Fruit fly (Drosophila melanogaster): ENCODE results near the gene CG14314.

CG14314 gene

DNA sequence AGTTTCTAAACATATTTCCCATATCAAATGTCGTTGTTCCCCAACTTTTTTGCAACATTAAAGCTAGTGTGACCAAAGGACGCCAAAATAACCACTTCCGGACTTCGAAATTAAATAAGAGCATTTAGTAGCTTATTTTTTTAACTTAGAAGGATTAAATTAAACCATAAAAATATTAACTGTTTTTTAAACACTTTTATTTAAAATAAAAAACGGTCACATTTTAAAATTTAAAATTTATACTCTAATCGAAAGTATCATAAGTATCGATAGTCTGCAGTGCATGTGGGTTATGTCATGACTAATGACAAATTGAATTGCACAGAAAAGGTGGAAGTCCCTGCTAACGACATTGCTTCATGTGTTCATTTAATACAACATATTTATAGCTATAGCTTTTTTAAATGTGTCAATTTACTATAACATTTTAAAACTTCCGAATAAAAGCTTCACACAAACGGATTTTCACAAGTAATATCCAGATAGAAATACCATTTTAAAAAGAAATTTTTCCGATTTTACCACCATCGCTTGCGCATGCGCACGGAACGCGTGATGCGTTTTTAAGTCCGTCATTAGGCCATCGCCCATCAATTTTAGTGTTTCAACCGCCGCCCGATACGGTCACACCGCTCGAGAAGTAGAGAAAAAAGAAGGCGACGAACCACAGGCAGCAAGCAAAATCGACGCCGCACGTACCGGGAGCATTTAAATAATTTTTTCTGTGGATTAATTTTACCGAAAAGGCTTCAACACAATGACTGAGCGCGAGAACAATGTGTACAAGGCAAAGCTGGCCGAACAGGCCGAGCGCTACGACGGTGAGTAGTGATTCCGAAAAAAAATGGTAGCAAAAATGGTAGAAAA is 26.4 kb downstream of the CG14314 start, which contains the start of the genes CG7156 and 14-3-3epsilon (continued):
- TF ChIP-seq CG17328 (GFP tag; IDR thresholded peaks at IDR 0.05) (peak; percentile 69), bsh (GFP tag; optimal IDR thresholded peaks at IDR 0.05) (peak in 1 of 2 experiments; percentile 65), wdn (GFP tag; IDR thresholded peaks at IDR 0.05) (no peak), Camta (GFP tag; optimal IDR thresholded peaks at IDR 0.05) (peak; percentile 25), CG7372 (GFP tag; IDR thresholded peaks at IDR 0.05) (no peak), CG6654 (GFP tag; optimal IDR thresholded peaks at IDR 0.05) (no peak), wor (GFP tag; IDR thresholded peaks at IDR 0.05) (no peak), luna (GFP tag; optimal IDR thresholded peaks at IDR 0.05) (no peak), CG18011 (GFP tag; optimal IDR thresholded peaks at IDR 0.05) (peak; percentile 45), gcm (GFP tag; optimal IDR thresholded peaks at IDR 0.05) (peak; percentile 69), Pdp1 (GFP tag; optimal IDR thresholded peaks at IDR 0.05) (peak in 1 of 2 experiments; percentile 64), CG13624 (GFP tag; optimal IDR thresholded peaks at IDR 0.05) (peak; percentile 9), CG8924 (tag; optimal IDR thresholded peaks at IDR 0.05) (peak; percentile 30), CG30020 (tag; optimal IDR thresholded peaks at IDR 0.05) (peak; percentile 50), onecut (GFP tag; IDR thresholded peaks at IDR 0.05) (peak; percentile 25; the same call in 1 of the 2 replicates), H2.0 (GFP tag; IDR thresholded peaks at IDR 0.05) (0 out of 2 replicates have a peak, but pooled peaks have one; percentile 24), CG10543 (GFP tag; optimal IDR thresholded peaks at IDR 0.05) (no peak), pros (GFP tag; optimal IDR thresholded peaks at IDR 0.05) (no peak), CG32532 (GFP tag; IDR thresholded peaks at IDR 0.05) (peak; percentile 57; the same call in 1 of the 2 replicates), MTF-1 (GFP tag; optimal IDR thresholded peaks at IDR 0.05; ENCODE audit: borderline replicate concordance) (peak; percentile 16), MBD-R2 (GFP tag; IDR thresholded peaks at IDR 0.05) (peak; percentile 57; the same call in 1 of the 2 replicates), sima (GFP tag; optimal IDR thresholded peaks at IDR 0.05) (no peak), sens-2 (GFP tag; IDR thresholded peaks at IDR 0.05) (no peak), Hmx (GFP tag; optimal IDR thresholded peaks at IDR 0.05) (peak; percentile 12), caup (GFP tag; optimal IDR thresholded peaks at IDR 0.05; ENCODE audit: severe bottlenecking) (no peak), odd (GFP tag; optimal IDR thresholded peaks at IDR 0.05) (peak; percentile 26), CG34422 (GFP tag; IDR thresholded peaks at IDR 0.05) (peak; percentile 69; the same call in 2 of the 3 replicates), dpn (GFP tag; optimal IDR thresholded peaks at IDR 0.05) (peak in 1 of 2 experiments; percentile 45), Dref (GFP tag; IDR thresholded peaks at IDR 0.05) (peak; percentile 61), MESR4 (GFP tag; optimal IDR thresholded peaks at IDR 0.05) (peak; percentile 88), CG15601 (tag; optimal IDR thresholded peaks at IDR 0.05) (peak; percentile 71), CG18262 (tag; optimal IDR thresholded peaks at IDR 0.05) (peak; percentile 43), CG16779 (GFP tag; IDR thresholded peaks at IDR 0.05) (no peak), unc-4 (GFP tag; IDR thresholded peaks at IDR 0.05; ENCODE audit: partially characterized antibody) (peak; percentile 45; the same call in 1 of the 2 replicates), CG2875 (GFP tag; optimal IDR thresholded peaks at IDR 0.05) (peak; percentile 15), knrl (GFP tag; IDR thresholded peaks at IDR 0.05; ENCODE audit: partially characterized antibody) (peak; percentile 60), CkIIα-i1 (GFP tag; IDR thresholded peaks at IDR 0.05) (no peak), scrt (GFP tag; optimal IDR thresholded peaks at IDR 0.05) (peak; percentile 10), CG4282 (GFP tag; optimal IDR thresholded peaks at IDR 0.05) (peak; percentile 9), CG33557 (GFP tag; optimal IDR thresholded peaks at IDR 0.05) (peak; percentile 6), Asciz (GFP tag; optimal IDR thresholded peaks at IDR 0.05) (no peak), CG2202 (tag; optimal IDR thresholded peaks at IDR 0.05) (peak; percentile 20), seq (GFP tag; IDR thresholded peaks at IDR 0.05) (peak; percentile 36; the same call in 1 of the 2 replicates), Mad (GFP tag; optimal IDR thresholded peaks at IDR 0.05) (peak; percentile 23), CG10431 (GFP tag; optimal IDR thresholded peaks at IDR 0.05) (no peak), CG18619 (GFP tag; optimal IDR thresholded peaks at IDR 0.05) (peak; percentile 29), chn (GFP tag; optimal IDR thresholded peaks at IDR 0.05) (peak; percentile 5)

Measured in whole organism, embryonic.